Worm (Caenorhabditis elegans): ENCODE measurements around the gene fbxb-64.

fbxb-64 gene

DNA sequence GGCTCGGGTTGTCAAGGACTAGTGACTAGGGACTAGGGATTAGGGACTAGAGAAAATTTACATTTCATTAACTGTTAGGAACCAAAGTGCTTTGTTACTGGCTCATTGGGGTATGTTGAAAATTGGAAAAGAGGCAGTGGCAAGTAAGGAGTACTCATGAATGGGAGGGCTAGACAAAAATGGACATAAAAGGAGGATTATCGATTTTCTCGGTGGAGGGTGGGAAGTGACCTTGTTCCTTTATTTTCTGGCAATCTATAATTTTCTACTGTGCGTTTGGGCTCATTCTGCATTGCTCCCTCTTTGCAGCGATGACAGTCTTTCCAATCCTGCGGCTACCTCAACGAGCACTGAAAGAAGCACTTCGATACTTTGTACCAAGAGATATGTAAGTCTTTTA, 15.6 kb upstream of the fbxb-64 start, which contains the start of gene fbxb-60:
Gene fbxb-60 (plus strand): TSS at position 301 of the 400 bp plus-strand sequence.
- TF ChIP-seq C08G9.2 (tag; optimal IDR thresholded peaks at IDR 0.05), result no peak
- no peak for TF ChIP-seq syd-9 (tag; optimal IDR thresholded peaks at IDR 0.05)
- no peak for TF ChIP-seq hlh-15 (tag; optimal IDR thresholded peaks at IDR 0.05)
- TF ChIP-seq F13H6.1 (tag; optimal IDR thresholded peaks at IDR 0.05), result no peak
- no peak for TF ChIP-seq ztf-16 (tag; optimal IDR thresholded peaks at IDR 0.05)
- TF ChIP-seq odd-2 (tag; optimal IDR thresholded peaks at IDR 0.05), result no peak
- no peak for TF ChIP-seq elt-4 (tag; optimal IDR thresholded peaks at IDR 0.05)
- TF ChIP-seq dve-1 (tag; optimal IDR thresholded peaks at IDR 0.05), result no peak
- no peak for TF ChIP-seq dmd-4 (tag; optimal IDR thresholded peaks at IDR 0.05; ENCODE audit: borderline replicate concordance)
- no peak for TF ChIP-seq pax-1 (tag; optimal IDR thresholded peaks at IDR 0.05)
- TF ChIP-seq pat-9 (tag; optimal IDR thresholded peaks at IDR 0.05), result no peak
- TF ChIP-seq ceh-31 (tag; optimal IDR thresholded peaks at IDR 0.05), result no peak
- no peak for TF ChIP-seq T23F11.4 (GFP tag; optimal IDR thresholded peaks at IDR 0.05)
- TF ChIP-seq fax-1 (tag; optimal IDR thresholded peaks at IDR 0.05), result no peak
- no peak for TF ChIP-seq elt-2 (tag; optimal IDR thresholded peaks at IDR 0.05)
- TF ChIP-seq ceh-30 (tag; optimal IDR thresholded peaks at IDR 0.05), result no peak
- no peak for TF ChIP-seq unc-42 (tag; optimal IDR thresholded peaks at IDR 0.05)

DNA sequence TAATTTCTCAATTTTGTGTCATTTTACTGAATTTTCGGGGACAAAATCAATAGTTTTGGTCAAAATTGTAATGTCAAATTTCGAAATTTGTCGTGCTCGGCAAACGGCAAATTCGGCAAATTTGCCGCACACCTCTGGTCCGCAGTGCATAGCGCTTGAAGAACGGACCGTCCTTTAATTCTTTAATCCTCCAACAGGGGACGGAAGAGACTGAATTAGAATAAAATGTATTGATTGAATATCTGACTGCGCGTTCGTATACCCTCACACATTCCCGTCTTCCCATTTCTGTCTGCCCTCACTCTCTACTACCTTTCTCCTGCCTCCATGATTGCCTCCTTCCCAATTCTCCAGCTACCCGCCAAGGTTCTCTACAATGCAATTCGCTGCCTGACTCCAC, 13.8 kb upstream of the fbxb-64 start, which contains the start of gene F55C9.14:
Gene F55C9.14 (plus strand): TSS at position 301 of the 400 bp plus-strand sequence.
- TF ChIP-seq T23F11.4 (GFP tag; optimal IDR thresholded peaks at IDR 0.05) (no peak), fkh-10 (GFP tag; optimal IDR thresholded peaks at IDR 0.05) (no peak), elt-2 (tag; optimal IDR thresholded peaks at IDR 0.05) (no peak), npax-4 (tag; optimal IDR thresholded peaks at IDR 0.05) (no peak)

DNA sequence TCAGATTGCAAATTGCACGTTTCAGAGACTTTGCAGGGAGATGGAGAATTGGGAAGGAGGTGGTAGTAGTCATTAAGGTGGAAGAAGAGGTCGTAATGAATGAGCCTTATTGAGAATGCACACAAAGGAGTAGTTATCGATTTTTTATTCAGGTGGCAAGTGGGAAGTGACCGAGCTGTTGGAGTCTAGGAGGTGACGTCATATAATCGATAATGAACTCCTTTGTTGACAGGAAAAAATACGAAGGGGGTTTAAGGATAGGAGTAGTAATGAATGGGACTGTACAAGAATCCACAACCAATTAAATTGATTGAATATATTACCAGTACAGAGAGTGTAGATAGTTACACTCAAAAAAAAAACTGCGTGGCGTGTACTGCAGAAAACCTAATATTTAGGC, 11.1 kb upstream of the fbxb-64 start, which contains the start of gene fbxb-62:
Gene fbxb-62 (minus strand): TSS at position 101 of the 400 bp plus-strand sequence.
- TF ChIP-seq unc-3 (GFP tag; conservative IDR thresholded peaks at IDR 0.05), result no peak
- TF ChIP-seq unc-3 (tag; optimal IDR thresholded peaks at IDR 0.05), result no peak
- no peak for TF ChIP-seq lim-6 (tag; optimal IDR thresholded peaks at IDR 0.05)
- no peak for TF ChIP-seq npax-4 (tag; optimal IDR thresholded peaks at IDR 0.05)
- no peak for TF ChIP-seq ceh-9 (tag; optimal IDR thresholded peaks at IDR 0.05)
- TF ChIP-seq T23F11.4 (GFP tag; optimal IDR thresholded peaks at IDR 0.05), result no peak
- no peak for TF ChIP-seq ceh-34 (tag; optimal IDR thresholded peaks at IDR 0.05)

ce11 chrV:19303589-19304174, 9.4 kb upstream of the fbxb-64 start, which contains the start of the genes fbxb-63 and fbxb-61:
fbxb-63 (minus strand) TSS chrV:19303730.
fbxb-61 (plus strand) TSS chrV:19304124.
- TF ChIP-seq Y22D7AL.16 (tag; optimal IDR thresholded peaks at IDR 0.05) (no peak), syd-9 (tag; optimal IDR thresholded peaks at IDR 0.05) (no peak), ceh-19 (GFP tag; optimal IDR thresholded peaks at IDR 0.05) (no peak), ceh-22 (tag; optimal IDR thresholded peaks at IDR 0.05) (no peak), zip-5 (tag; optimal IDR thresholded peaks at IDR 0.05) (no peak), ceh-34 (tag; optimal IDR thresholded peaks at IDR 0.05) (no peak), unc-3 (GFP tag; conservative IDR thresholded peaks at IDR 0.05) (no peak), unc-3 (tag; optimal IDR thresholded peaks at IDR 0.05) (no peak)

- TF ChIP-seq T23F11.4 (GFP tag; optimal IDR thresholded peaks at IDR 0.05) (no peak), mec-3 (tag; optimal IDR thresholded peaks at IDR 0.05; ENCODE audit: borderline replicate concordance) (no peak), unc-86 (tag; optimal IDR thresholded peaks at IDR 0.05) (no peak), zip-5 (tag; optimal IDR thresholded peaks at IDR 0.05) (no peak), pha-4 (tag; optimal IDR thresholded peaks at IDR 0.05) (no peak), K02D7.2 (tag; optimal IDR thresholded peaks at IDR 0.05) (no peak), sox-4 (tag; optimal IDR thresholded peaks at IDR 0.05) (no peak), unc-3 (GFP tag; conservative IDR thresholded peaks at IDR 0.05) (no peak), unc-3 (tag; optimal IDR thresholded peaks at IDR 0.05) (no peak), dmd-4 (tag; optimal IDR thresholded peaks at IDR 0.05; ENCODE audit: borderline replicate concordance) (no peak), ets-4 (tag; optimal IDR thresholded peaks at IDR 0.05) (no peak), ceh-24 (tag; optimal IDR thresholded peaks at IDR 0.05) (no peak), pax-1 (tag; optimal IDR thresholded peaks at IDR 0.05) (no peak), K09A11.1 (tag; optimal IDR thresholded peaks at IDR 0.05; ENCODE audit: insufficient read depth) (no peak), odd-2 (tag; optimal IDR thresholded peaks at IDR 0.05) (no peak), npax-4 (tag; optimal IDR thresholded peaks at IDR 0.05) (no peak), lin-11 (tag; optimal IDR thresholded peaks at IDR 0.05) (no peak), pros-1 (tag; optimal IDR thresholded peaks at IDR 0.05) (no peak), lim-6 (tag; optimal IDR thresholded peaks at IDR 0.05) (no peak), ceh-6 (GFP tag; optimal IDR thresholded peaks at IDR 0.05) (no peak)
These were observed 6.2 kb upstream of the fbxb-64 start, which contains the start of gene F55C9.15 for ce11 chrV:19306906-19307305. F55C9.15 (minus strand) TSS chrV:19307006.

Measured in whole organism, late embryonic.